Worm (Caenorhabditis elegans) whole organism, young adult: ENCODE results near the gene ZK177.9.
A peak's percentile ranks its signal among the peaks of the same experiment; 100 is the strongest.

Experiments
- B0035.1 ChIP-seq: sonication (generic microtip); optimal IDR thresholded peaks from 2 replicates; lab custom pipeline; 2016; ENCODE audit warnings: missing genetic modification characterization, mild to moderate bottlenecking, missing compliant biosample characterization, missing genotype, missing genetic modification reagents
- B0261.1 ChIP-seq: sonication (generic microtip); optimal IDR thresholded peaks from 2 replicates; lab custom pipeline; 2016; ENCODE audit warnings: mild to moderate bottlenecking, missing genetic modification characterization, moderate library complexity, missing compliant biosample characterization
- C17E4.6 ChIP-seq: fragments of 200-800 bp; sonication (Bioruptor generic); IDR thresholded peaks from 2 replicates; pipeline ENCODE4 v1.3.6; 2022; ENCODE audit warnings: missing genetic modification reagents, missing genetic modification characterization, missing compliant biosample characterization
- F22D6.2 ChIP-seq: sonication (generic microtip); optimal IDR thresholded peaks from 2 replicates; lab custom pipeline; 2016; ENCODE audit warnings: mild to moderate bottlenecking, missing genetic modification characterization, missing compliant biosample characterization
- F33H1.4 ChIP-seq: fragments of 200-800 bp; sonication (Bioruptor generic); IDR thresholded peaks from 2 replicates; pipeline ENCODE4 v1.3.6; 2022; ENCODE audit warnings: missing genetic modification reagents, missing genetic modification characterization, missing compliant biosample characterization
- F37B4.10 ChIP-seq: fragments of 200-800 bp; sonication (Bioruptor generic); IDR thresholded peaks from 2 replicates; pipeline ENCODE4 v1.3.6; 2022; ENCODE audit warnings: missing genetic modification characterization, missing compliant biosample characterization
- F55B11.4 ChIP-seq: sonication (generic microtip); optimal IDR thresholded peaks from 2 replicates; lab custom pipeline; 2016; ENCODE audit warnings: missing compliant biosample characterization, missing genetic modification characterization, borderline replicate concordance; ENCODE audit not compliant: insufficient read depth
- F57A8.1 ChIP-seq: fragments of 200-800 bp; sonication (Bioruptor generic); optimal IDR thresholded peaks from 2 replicates; lab custom pipeline; 2018; ENCODE audit warnings: mild to moderate bottlenecking, missing genetic modification characterization, moderate library complexity, missing compliant biosample characterization
- Y53F4B.3 ChIP-seq: fragments of 200-800 bp; sonication (Bioruptor generic); IDR thresholded peaks from 2 replicates; pipeline ENCODE4 v1.3.6; 2022; ENCODE audit warnings: missing genetic modification reagents, missing genetic modification characterization, missing compliant biosample characterization
- Y56A3A.18 ChIP-seq: fragments of 200-800 bp; sonication (Bioruptor generic); IDR thresholded peaks from 2 replicates; pipeline ENCODE4 v1.3.6; 2022; ENCODE audit warnings: missing genetic modification reagents, missing genetic modification characterization, missing compliant biosample characterization
- Y67H2A.10 ChIP-seq: fragments of 200-800 bp; sonication (Bioruptor generic); conservative IDR thresholded peaks from 2 replicates; pipeline ENCODE4 v1.3.6; 2022; ENCODE audit warnings: missing genetic modification reagents, missing genetic modification characterization, missing compliant biosample characterization
- Y95B8A.8 ChIP-seq: fragments of 200-800 bp; sonication (Bioruptor generic); IDR thresholded peaks from 2 replicates; pipeline ENCODE4 v1.3.6; 2022; ENCODE audit warnings: missing genetic modification reagents, missing genetic modification characterization, missing compliant biosample characterization
- ZK185.1 ChIP-seq: sonication (generic microtip); optimal IDR thresholded peaks from 2 replicates; lab custom pipeline; 2016; ENCODE audit warnings: mild to moderate bottlenecking, missing genetic modification characterization, missing compliant biosample characterization; ENCODE audit not compliant: poor library complexity, severe bottlenecking
- akir-1 ChIP-seq: fragments of 200-800 bp; sonication (Bioruptor generic); optimal IDR thresholded peaks from 2 replicates; lab custom pipeline; 2018; ENCODE audit warnings: mild to moderate bottlenecking, missing genetic modification characterization, moderate library complexity, missing compliant biosample characterization
- aptf-2 ChIP-seq: fragments of 200-800 bp; sonication (Bioruptor generic); conservative IDR thresholded peaks from 2 replicates; pipeline ENCODE4 v1.3.6; 2022; ENCODE audit warnings: missing genetic modification reagents, missing genetic modification characterization, missing compliant biosample characterization
- attf-5 ChIP-seq: fragments of 200-800 bp; sonication (Bioruptor generic); optimal IDR thresholded peaks from 2 replicates; lab custom pipeline; 2018; ENCODE audit warnings: mild to moderate bottlenecking, missing genetic modification characterization, missing compliant biosample characterization
- attf-6 ChIP-seq: fragments of 200-800 bp; sonication (Bioruptor generic); IDR thresholded peaks from 2 replicates; pipeline ENCODE4 v1.3.6; 2022; ENCODE audit warnings: missing genetic modification reagents, missing genetic modification characterization, missing compliant biosample characterization
- ceh-100 ChIP-seq: fragments of 200-800 bp; sonication (Bioruptor generic); IDR thresholded peaks from 2 replicates; pipeline ENCODE4 v1.3.6; 2022; ENCODE audit warnings: missing genetic modification reagents, missing genetic modification characterization, missing compliant biosample characterization
- ceh-27 ChIP-seq: fragments of 200-800 bp; sonication (Bioruptor generic); optimal IDR thresholded peaks from 2 replicates; lab custom pipeline; 2018; ENCODE audit warnings: mild to moderate bottlenecking, missing genetic modification characterization, moderate library complexity, missing compliant biosample characterization
- ceh-91 ChIP-seq: fragments of 200-800 bp; sonication (Bioruptor generic); IDR thresholded peaks from 2 replicates; pipeline ENCODE4 v1.3.6; 2022; ENCODE audit warnings: missing genetic modification reagents, missing genetic modification characterization, missing compliant biosample characterization
- chd-7 ChIP-seq: sonication (generic microtip); optimal IDR thresholded peaks from 2 replicates; lab custom pipeline; 2016; ENCODE audit warnings: mild to moderate bottlenecking, missing genetic modification characterization, moderate library complexity, missing compliant biosample characterization
- die-1 ChIP-seq: sonication (generic microtip); optimal IDR thresholded peaks from 2 replicates; lab custom pipeline; 2016; ENCODE audit warnings: missing genotype, mild to moderate bottlenecking, missing genetic modification characterization, missing compliant biosample characterization
- dpff-1 ChIP-seq: sonication (generic microtip); optimal IDR thresholded peaks from 2 replicates; lab custom pipeline; 2017; ENCODE audit warnings: mild to moderate bottlenecking, missing genetic modification characterization, missing compliant biosample characterization
- efl-1 ChIP-seq: fragments of 150-350 bp; optimal IDR thresholded peaks from 2 replicates; lab custom pipeline; 2014; ENCODE audit warnings: missing biosample characterization, missing genetic modification reagents, missing genetic modification characterization
- egl-18 ChIP-seq: fragments of 200-800 bp; sonication (Bioruptor generic); IDR thresholded peaks from 2 replicates; pipeline ENCODE4 v1.3.6; 2022; ENCODE audit warnings: missing genetic modification reagents, missing genetic modification characterization, missing compliant biosample characterization
- egrh-3 ChIP-seq: fragments of 200-800 bp; sonication (Bioruptor generic); IDR thresholded peaks from 2 replicates; pipeline ENCODE4 v1.3.6; 2022; ENCODE audit warnings: missing genetic modification reagents, missing genetic modification characterization, missing compliant biosample characterization
- him-1 ChIP-seq: sonication (generic microtip); optimal IDR thresholded peaks from 2 replicates; lab custom pipeline; 2016; ENCODE audit warnings: missing genotype, missing genetic modification reagents, missing genetic modification characterization, missing compliant biosample characterization
- let-526 ChIP-seq: fragments of 200-800 bp; sonication (Bioruptor generic); IDR thresholded peaks from 2 replicates; pipeline ENCODE4 v1.3.6; 2022; ENCODE audit warnings: missing genetic modification reagents, missing genetic modification characterization, missing compliant biosample characterization
- let-607 ChIP-seq, 2 experiments: fragments of 200-800 bp in 1 of 2; sonication (Bioruptor generic) in 1 of 2; sonication (generic microtip) in 1 of 2; optimal IDR thresholded peaks; 2 replicates each; lab custom pipeline; 2016 to 2018; ENCODE audit warnings: mild to moderate bottlenecking in 2 of 2, missing compliant biosample characterization in 2 of 2, missing genetic modification characterization in 2 of 2, moderate library complexity in 2 of 2, missing genotype in 1 of 2
- madf-10 ChIP-seq: sonication (generic microtip); optimal IDR thresholded peaks from 2 replicates; lab custom pipeline; 2016; ENCODE audit warnings: mild to moderate bottlenecking, missing genetic modification characterization, missing compliant biosample characterization
- madf-3 ChIP-seq: fragments of 200-800 bp; sonication (Bioruptor generic); IDR thresholded peaks from 2 replicates; pipeline ENCODE4 v1.3.6; 2022; ENCODE audit warnings: missing genetic modification reagents, missing genetic modification characterization, missing compliant biosample characterization
- madf-8 ChIP-seq: fragments of 200-800 bp; sonication (Bioruptor generic); conservative IDR thresholded peaks from 2 replicates; pipeline ENCODE4 v1.3.6; 2022; ENCODE audit warnings: missing genetic modification reagents, missing genetic modification characterization, missing compliant biosample characterization
- mel-28 ChIP-seq: sonication (generic microtip); optimal IDR thresholded peaks from 2 replicates; lab custom pipeline; 2016; ENCODE audit warnings: borderline replicate concordance, mild to moderate bottlenecking, missing genetic modification characterization, missing compliant biosample characterization
- nfya-1 ChIP-seq: sonication (generic microtip); optimal IDR thresholded peaks from 2 replicates; lab custom pipeline; 2017; ENCODE audit warnings: antibody characterized with exemption, missing compliant biosample characterization, missing genetic modification characterization, borderline replicate concordance; ENCODE audit not compliant: insufficient read depth
- nfya-2 ChIP-seq: fragments of 200-800 bp; sonication (Bioruptor generic); IDR thresholded peaks from 2 replicates; pipeline ENCODE4 v1.3.6; 2022; ENCODE audit warnings: missing genetic modification reagents, missing genetic modification characterization, missing compliant biosample characterization
- nhr-120 ChIP-seq: fragments of 200-800 bp; sonication (Bioruptor generic); IDR thresholded peaks from 2 replicates; pipeline ENCODE4 v1.3.6; 2022; ENCODE audit warnings: missing genetic modification characterization, missing compliant biosample characterization
- pha-4 ChIP-seq: fragments of 150-350 bp; sonication (generic microtip); optimal IDR thresholded peaks from 2 replicates; lab custom pipeline; 2014; ENCODE audit warnings: missing biosample characterization, missing genetic modification reagents, missing genetic modification characterization
- rpc-1 ChIP-seq, 2 experiments: fragments of 150-350 bp in 1 of 2; sonication (generic microtip) in 1 of 2; optimal IDR thresholded peaks; 2 replicates each; lab custom pipeline; 2014 to 2018; ENCODE audit warnings: missing biosample characterization in 1 of 2, missing genetic modification characterization in 1 of 2, missing genetic modification reagents in 1 of 2, missing genotype in 1 of 2
- sdz-38 ChIP-seq: sonication (generic microtip); optimal IDR thresholded peaks from 2 replicates; lab custom pipeline; 2016; ENCODE audit warnings: missing genotype, missing genetic modification characterization, missing compliant biosample characterization
- sea-2 ChIP-seq: fragments of 200-800 bp; sonication (Bioruptor generic); IDR thresholded peaks from 2 replicates; pipeline ENCODE4 v1.3.6; 2022; ENCODE audit warnings: missing genetic modification characterization, missing compliant biosample characterization
- snpc-1.3 ChIP-seq: sonication (generic microtip); optimal IDR thresholded peaks from 2 replicates; lab custom pipeline; 2017; ENCODE audit warnings: missing genetic modification characterization, mild to moderate bottlenecking, missing compliant biosample characterization, antibody characterized with exemption, moderate library complexity, missing genotype, missing genetic modification reagents; ENCODE audit not compliant: insufficient read depth
- somi-1 ChIP-seq: fragments of 200-800 bp; sonication (Bioruptor generic); optimal IDR thresholded peaks from 2 replicates; lab custom pipeline; 2018; ENCODE audit warnings: mild to moderate bottlenecking, missing genetic modification characterization, missing compliant biosample characterization
- sptf-2 ChIP-seq: fragments of 200-800 bp; sonication (Bioruptor generic); optimal IDR thresholded peaks from 2 replicates; lab custom pipeline; 2018; ENCODE audit warnings: mild to moderate bottlenecking, missing genetic modification characterization, missing compliant biosample characterization
- unc-62 ChIP-seq: fragments of 150-350 bp; optimal IDR thresholded peaks from 2 replicates; lab custom pipeline; 2014; ENCODE audit warnings: missing biosample characterization, missing genetic modification reagents, missing genetic modification characterization
- ztf-18 ChIP-seq: sonication (generic microtip); optimal IDR thresholded peaks from 2 replicates; lab custom pipeline; 2016; ENCODE audit warnings: missing genotype, mild to moderate bottlenecking, missing genetic modification characterization, missing compliant biosample characterization
- ztf-28 ChIP-seq: fragments of 200-800 bp; sonication (Bioruptor generic); IDR thresholded peaks from 2 replicates; pipeline ENCODE4 v1.3.6; 2022; ENCODE audit warnings: missing genetic modification reagents, missing genetic modification characterization, missing compliant biosample characterization

ZK177.9 gene

ce11 chrII:5543476-5544144 lies 26.1 kb upstream of the ZK177.9 start (continued):
- TF ChIP-seq ZK185.1 = peak; percentile 98
- peak; percentile 51 for TF ChIP-seq B0261.1 (tag; lab: Kevin White, UChicago)
- TF ChIP-seq him-1 (tag; lab: Kevin White, UChicago) = peak; percentile 85
- peak; percentile 91 for TF ChIP-seq Y56A3A.18
- TF ChIP-seq Y53F4B.3 (GFP tag; lab: Robert Waterston, UW) = no peak
- peak; percentile 97 for TF ChIP-seq chd-7 (tag; lab: Kevin White, UChicago)
- peak; percentile 91 for TF ChIP-seq mel-28
- TF ChIP-seq nhr-120 (GFP tag; lab: Robert Waterston, UW) = 0 out of 2 replicates have a peak, but pooled peaks have one; percentile 35
- TF ChIP-seq madf-10 = peak; percentile 94
- peak; percentile 77; the same call in 1 of the 2 replicates for TF ChIP-seq sea-2 (GFP tag; lab: Robert Waterston, UW)
- peak; percentile 73 for TF ChIP-seq Y67H2A.10 (GFP tag; lab: Robert Waterston, UW)
- TF ChIP-seq F33H1.4 (GFP tag; lab: Robert Waterston, UW) = peak; percentile 64
- TF ChIP-seq attf-5 = peak; percentile 87
- peak; percentile 23 for TF ChIP-seq unc-62 (GFP tag; lab: Kevin White, UChicago)
- TF ChIP-seq F22D6.2 = peak; percentile 84
- TF ChIP-seq ztf-18 (tag; lab: Kevin White, UChicago) = peak; percentile 77
- peak; percentile 63; the same call in 1 of the 2 replicates for TF ChIP-seq ztf-28 (GFP tag; lab: Robert Waterston, UW)
- TF ChIP-seq sptf-2 (GFP tag; lab: Kevin White, UChicago) = peak; percentile 10
- peak; percentile 79 to 91 for TF ChIP-seq let-607 (tag; optimal IDR thresholded peaks at IDR 0.05; lab: Kevin White, UChicago)
- TF ChIP-seq F37B4.10 = peak; percentile 92; the same call in 1 of the 2 replicates
- peak; percentile 78 for TF ChIP-seq F57A8.1 (GFP tag; lab: Kevin White, UChicago)
- TF ChIP-seq B0035.1 (tag; lab: Kevin White, UChicago) = peak; percentile 94
- TF ChIP-seq efl-1 = peak; percentile 47
- no peak; the same call in none of the 2 replicates for TF ChIP-seq madf-3 (GFP tag; lab: Robert Waterston, UW)
- TF ChIP-seq C17E4.6 (GFP tag; lab: Robert Waterston, UW) = peak; percentile 85
- peak; percentile 88 for TF ChIP-seq egl-18 (GFP tag; lab: Robert Waterston, UW)
- TF ChIP-seq akir-1 (GFP tag; lab: Kevin White, UChicago) = peak; percentile 93
- peak; percentile 84 for TF ChIP-seq ceh-100 (GFP tag; lab: Robert Waterston, UW)
- TF ChIP-seq egrh-3 (GFP tag; lab: Robert Waterston, UW) = peak; percentile 59; the same call in 1 of the 2 replicates
- TF ChIP-seq somi-1 = peak; percentile 94
- peak; percentile 64 for TF ChIP-seq die-1
- peak; percentile 44 for TF ChIP-seq sdz-38 (tag; lab: Kevin White, UChicago)
- TF ChIP-seq dpff-1 (tag; lab: Kevin White, UChicago) = peak; percentile 97
- peak; percentile 72; the same call in 1 of the 2 replicates for TF ChIP-seq aptf-2
- TF ChIP-seq ceh-27 = peak; percentile 98
- TF ChIP-seq madf-8 = peak; percentile 49
- no peak for TF ChIP-seq nfya-1 (tag; lab: Kevin White, UChicago)
- TF ChIP-seq F55B11.4 (tag; lab: Kevin White, UChicago) = no peak
- TF ChIP-seq rpc-1 (optimal IDR thresholded peaks at IDR 0.05; lab: Kevin White, UChicago) = peak; percentile 8
- peak; percentile 5 for TF ChIP-seq rpc-1 (tag; optimal IDR thresholded peaks at IDR 0.05; lab: Kevin White, UChicago)
- TF ChIP-seq nfya-2 (GFP tag; lab: Robert Waterston, UW) = 0 out of 2 replicates have a peak, but pooled peaks have one; percentile 55
- peak; percentile 100 for TF ChIP-seq attf-6 (GFP tag; lab: Robert Waterston, UW)
- peak; percentile 94 for TF ChIP-seq let-526 (GFP tag; lab: Robert Waterston, UW)
- peak; percentile 77 for TF ChIP-seq snpc-1.3 (tag; lab: Kevin White, UChicago)
- TF ChIP-seq ceh-91 = peak; percentile 48; the same call in 1 of the 2 replicates
- TF ChIP-seq Y95B8A.8 (GFP tag; lab: Robert Waterston, UW) = peak; percentile 95
- peak; percentile 95 for TF ChIP-seq pha-4
